Worm (Caenorhabditis elegans) whole organism, young adult: ENCODE data around the gene W01D2.3.
A peak's percentile ranks its signal among the peaks of the same experiment; 100 is the strongest.

Source experiments
- D2030.7 ChIP-seq: fragments of 200-800 bp; sonication (Bioruptor generic); IDR thresholded peaks from 2 replicates; pipeline ENCODE4 v1.3.6; 2022; ENCODE audit warnings: missing genetic modification reagents, missing genetic modification characterization, missing compliant biosample characterization
- F37B4.10 ChIP-seq: fragments of 200-800 bp; sonication (Bioruptor generic); IDR thresholded peaks from 2 replicates; pipeline ENCODE4 v1.3.6; 2022; ENCODE audit warnings: missing genetic modification characterization, missing compliant biosample characterization
- F39B2.1 ChIP-seq: fragments of 200-800 bp; sonication (Bioruptor generic); IDR thresholded peaks from 2 replicates; pipeline ENCODE4 v1.3.6; 2022; ENCODE audit warnings: missing genetic modification reagents, missing genetic modification characterization, missing compliant biosample characterization
- F49E8.2 ChIP-seq: sonication (generic microtip); optimal IDR thresholded peaks from 3 replicates; lab custom pipeline; 2017; ENCODE audit warnings: missing genetic modification characterization, mild to moderate bottlenecking, missing compliant biosample characterization, antibody characterized with exemption, moderate library complexity; ENCODE audit not compliant: insufficient read depth
- K11D2.4 ChIP-seq: fragments of 200-800 bp; sonication (Bioruptor generic); IDR thresholded peaks from 2 replicates; pipeline ENCODE4 v1.3.6; 2022; ENCODE audit warnings: missing genetic modification reagents, missing genetic modification characterization, missing compliant biosample characterization
- Y79H2A.3 ChIP-seq: fragments of 200-800 bp; sonication (Bioruptor generic); conservative IDR thresholded peaks from 2 replicates; pipeline ENCODE4 v1.3.6; 2022; ENCODE audit warnings: missing genetic modification reagents, missing genetic modification characterization, missing compliant biosample characterization
- ZK185.1 ChIP-seq: sonication (generic microtip); optimal IDR thresholded peaks from 2 replicates; lab custom pipeline; 2016; ENCODE audit warnings: mild to moderate bottlenecking, missing genetic modification characterization, missing compliant biosample characterization; ENCODE audit not compliant: poor library complexity, severe bottlenecking
- akir-1 ChIP-seq: fragments of 200-800 bp; sonication (Bioruptor generic); optimal IDR thresholded peaks from 2 replicates; lab custom pipeline; 2018; ENCODE audit warnings: mild to moderate bottlenecking, missing genetic modification characterization, moderate library complexity, missing compliant biosample characterization
- atf-7 ChIP-seq: sonication (generic microtip); optimal IDR thresholded peaks from 2 replicates; lab custom pipeline; 2017; ENCODE audit warnings: mild to moderate bottlenecking, missing genetic modification characterization, missing compliant biosample characterization
- attf-5 ChIP-seq: fragments of 200-800 bp; sonication (Bioruptor generic); optimal IDR thresholded peaks from 2 replicates; lab custom pipeline; 2018; ENCODE audit warnings: mild to moderate bottlenecking, missing genetic modification characterization, missing compliant biosample characterization
- attf-6 ChIP-seq: fragments of 200-800 bp; sonication (Bioruptor generic); IDR thresholded peaks from 2 replicates; pipeline ENCODE4 v1.3.6; 2022; ENCODE audit warnings: missing genetic modification reagents, missing genetic modification characterization, missing compliant biosample characterization
- bed-1 ChIP-seq: fragments of 200-800 bp; sonication (Bioruptor generic); IDR thresholded peaks from 2 replicates; pipeline ENCODE4 v1.3.6; 2022; ENCODE audit warnings: missing genetic modification reagents, missing genetic modification characterization, missing compliant biosample characterization
- bed-2 ChIP-seq: fragments of 200-800 bp; sonication (Bioruptor generic); IDR thresholded peaks from 2 replicates; pipeline ENCODE4 v1.3.6; 2022; ENCODE audit warnings: missing genetic modification reagents, missing genetic modification characterization, missing compliant biosample characterization
- ccch-3 ChIP-seq: fragments of 200-800 bp; sonication (Bioruptor generic); optimal IDR thresholded peaks from 2 replicates; lab custom pipeline; 2018; ENCODE audit warnings: mild to moderate bottlenecking, missing genetic modification characterization, missing compliant biosample characterization
- ceh-27 ChIP-seq: fragments of 200-800 bp; sonication (Bioruptor generic); optimal IDR thresholded peaks from 2 replicates; lab custom pipeline; 2018; ENCODE audit warnings: mild to moderate bottlenecking, missing genetic modification characterization, moderate library complexity, missing compliant biosample characterization
- ceh-58 ChIP-seq: fragments of 200-800 bp; sonication (Bioruptor generic); IDR thresholded peaks from 2 replicates; pipeline ENCODE4 v1.3.6; 2022; ENCODE audit warnings: missing genetic modification characterization, missing compliant biosample characterization
- ceh-79 ChIP-seq: sonication (generic microtip); optimal IDR thresholded peaks from 2 replicates; lab custom pipeline; 2017; ENCODE audit warnings: mild to moderate bottlenecking, missing genetic modification characterization, missing compliant biosample characterization
- egl-44 ChIP-seq: fragments of 200-800 bp; sonication (Bioruptor generic); IDR thresholded peaks from 2 replicates; pipeline ENCODE4 v1.3.6; 2022; ENCODE audit warnings: missing genetic modification reagents, missing genetic modification characterization, missing compliant biosample characterization
- ekl-4 ChIP-seq: fragments of 200-800 bp; sonication (Bioruptor generic); IDR thresholded peaks from 2 replicates; pipeline ENCODE4 v1.3.6; 2022; ENCODE audit warnings: missing genetic modification reagents, missing genetic modification characterization, missing compliant biosample characterization
- ets-4 ChIP-seq: fragments of 200-800 bp; sonication (Bioruptor generic); optimal IDR thresholded peaks from 2 replicates; lab custom pipeline; 2018; ENCODE audit warnings: mild to moderate bottlenecking, missing genetic modification characterization, missing compliant biosample characterization
- fkh-3 ChIP-seq: sonication (generic microtip); optimal IDR thresholded peaks from 2 replicates; lab custom pipeline; 2016; ENCODE audit warnings: mild to moderate bottlenecking, missing genetic modification characterization, missing compliant biosample characterization
- hmg-20 ChIP-seq: fragments of 200-800 bp; sonication (Bioruptor generic); IDR thresholded peaks from 2 replicates; pipeline ENCODE4 v1.3.6; 2022; ENCODE audit warnings: missing genetic modification reagents, missing genetic modification characterization, missing compliant biosample characterization
- lin-26 ChIP-seq: fragments of 200-800 bp; sonication (Bioruptor generic); IDR thresholded peaks from 2 replicates; pipeline ENCODE4 v1.3.6; 2022; ENCODE audit warnings: missing genetic modification reagents, missing genetic modification characterization, missing compliant biosample characterization
- lin-40 ChIP-seq: sonication (generic microtip); optimal IDR thresholded peaks from 2 replicates; lab custom pipeline; 2016; ENCODE audit warnings: missing genetic modification characterization, mild to moderate bottlenecking, missing compliant biosample characterization, missing genotype, missing genetic modification reagents
- lsl-1 ChIP-seq: fragments of 200-800 bp; sonication (Bioruptor generic); optimal IDR thresholded peaks from 2 replicates; lab custom pipeline; 2018; ENCODE audit warnings: mild to moderate bottlenecking, missing genetic modification characterization, moderate library complexity, missing compliant biosample characterization
- lsy-27 ChIP-seq: sonication (generic microtip); optimal IDR thresholded peaks from 2 replicates; lab custom pipeline; 2017; ENCODE audit warnings: missing genetic modification characterization, mild to moderate bottlenecking, missing compliant biosample characterization, antibody characterized with exemption, missing genotype, borderline replicate concordance; ENCODE audit not compliant: insufficient read depth
- madf-3 ChIP-seq: fragments of 200-800 bp; sonication (Bioruptor generic); IDR thresholded peaks from 2 replicates; pipeline ENCODE4 v1.3.6; 2022; ENCODE audit warnings: missing genetic modification reagents, missing genetic modification characterization, missing compliant biosample characterization
- mel-28 ChIP-seq: sonication (generic microtip); optimal IDR thresholded peaks from 2 replicates; lab custom pipeline; 2016; ENCODE audit warnings: borderline replicate concordance, mild to moderate bottlenecking, missing genetic modification characterization, missing compliant biosample characterization
- mes-4 ChIP-seq: sonication (generic microtip); optimal IDR thresholded peaks from 2 replicates; lab custom pipeline; 2016; ENCODE audit warnings: missing genotype, missing genetic modification characterization, missing compliant biosample characterization
- nfya-1 ChIP-seq: sonication (generic microtip); optimal IDR thresholded peaks from 2 replicates; lab custom pipeline; 2017; ENCODE audit warnings: antibody characterized with exemption, missing compliant biosample characterization, missing genetic modification characterization, borderline replicate concordance; ENCODE audit not compliant: insufficient read depth
- nfya-2 ChIP-seq: fragments of 200-800 bp; sonication (Bioruptor generic); IDR thresholded peaks from 2 replicates; pipeline ENCODE4 v1.3.6; 2022; ENCODE audit warnings: missing genetic modification reagents, missing genetic modification characterization, missing compliant biosample characterization
- nhr-179 ChIP-seq: sonication (generic microtip); optimal IDR thresholded peaks from 2 replicates; lab custom pipeline; 2016; ENCODE audit warnings: mild to moderate bottlenecking, missing genetic modification characterization, missing compliant biosample characterization
- nhr-27 ChIP-seq: fragments of 200-800 bp; sonication (Bioruptor generic); optimal IDR thresholded peaks from 2 replicates; lab custom pipeline; 2018; ENCODE audit warnings: mild to moderate bottlenecking, missing genetic modification characterization, moderate library complexity, missing compliant biosample characterization
- pbrm-1 ChIP-seq: fragments of 200-800 bp; sonication (Bioruptor generic); IDR thresholded peaks from 2 replicates; pipeline ENCODE4 v1.3.6; 2022; ENCODE audit warnings: missing genetic modification reagents, missing genetic modification characterization, missing compliant biosample characterization
- repo-1 ChIP-seq: sonication (generic microtip); optimal IDR thresholded peaks from 2 replicates; lab custom pipeline; 2017; ENCODE audit warnings: mild to moderate bottlenecking, missing genetic modification characterization, missing compliant biosample characterization
- snpc-1.1 ChIP-seq: sonication (generic microtip); optimal IDR thresholded peaks from 2 replicates; lab custom pipeline; 2017; ENCODE audit warnings: missing genetic modification characterization, mild to moderate bottlenecking, missing compliant biosample characterization, antibody characterized with exemption, moderate library complexity, missing genotype, missing genetic modification reagents; ENCODE audit not compliant: insufficient read depth
- snpc-4 ChIP-seq, 5 experiments: fragments of 150-350 bp in 1 of 5; sonication (generic microtip) in 4 of 5; optimal IDR thresholded peaks; 2 replicates each; lab custom pipeline; 2014 to 2018; ENCODE audit warnings: missing genetic modification characterization in 5 of 5, missing biosample characterization in 3 of 5, antibody characterized with exemption in 2 of 5, mild to moderate bottlenecking in 2 of 5, missing compliant biosample characterization in 2 of 5, missing genotype in 2 of 5, moderate library complexity in 2 of 5, missing genetic modification reagents in 1 of 5
- sptf-2 ChIP-seq: fragments of 200-800 bp; sonication (Bioruptor generic); optimal IDR thresholded peaks from 2 replicates; lab custom pipeline; 2018; ENCODE audit warnings: mild to moderate bottlenecking, missing genetic modification characterization, missing compliant biosample characterization
- tbx-9 ChIP-seq: sonication (generic microtip); optimal IDR thresholded peaks from 2 replicates; lab custom pipeline; 2016; ENCODE audit warnings: borderline replicate concordance, missing genetic modification characterization, inconsistent platforms, missing compliant biosample characterization
- tlf-1 ChIP-seq: fragments of 200-800 bp; sonication (Bioruptor generic); optimal IDR thresholded peaks from 2 replicates; lab custom pipeline; 2018; ENCODE audit warnings: mild to moderate bottlenecking, missing genetic modification characterization, missing compliant biosample characterization
- unc-130 ChIP-seq: sonication (generic microtip); optimal IDR thresholded peaks from 2 replicates; lab custom pipeline; 2016; ENCODE audit warnings: missing genetic modification reagents, missing genetic modification characterization, missing compliant biosample characterization
- ztf-22 ChIP-seq: fragments of 200-800 bp; sonication (Bioruptor generic); optimal IDR thresholded peaks from 2 replicates; lab custom pipeline; 2018; ENCODE audit warnings: mild to moderate bottlenecking, missing genetic modification characterization, moderate library complexity, missing compliant biosample characterization
- ztf-25 ChIP-seq: fragments of 200-800 bp; sonication (Bioruptor generic); IDR thresholded peaks from 2 replicates; pipeline ENCODE4 v1.3.6; 2022; ENCODE audit warnings: missing genetic modification reagents, missing genetic modification characterization, missing compliant biosample characterization
- ztf-3 ChIP-seq: fragments of 200-800 bp; sonication (Bioruptor generic); optimal IDR thresholded peaks from 2 replicates; lab custom pipeline; 2018; ENCODE audit warnings: mild to moderate bottlenecking, missing genetic modification characterization, missing compliant biosample characterization
- ztf-6 ChIP-seq: fragments of 200-800 bp; sonication (Bioruptor generic); IDR thresholded peaks from 2 replicates; pipeline ENCODE4 v1.3.6; 2022; ENCODE audit warnings: missing genetic modification reagents, missing genetic modification characterization, missing compliant biosample characterization

W01D2.3 gene

DNA sequence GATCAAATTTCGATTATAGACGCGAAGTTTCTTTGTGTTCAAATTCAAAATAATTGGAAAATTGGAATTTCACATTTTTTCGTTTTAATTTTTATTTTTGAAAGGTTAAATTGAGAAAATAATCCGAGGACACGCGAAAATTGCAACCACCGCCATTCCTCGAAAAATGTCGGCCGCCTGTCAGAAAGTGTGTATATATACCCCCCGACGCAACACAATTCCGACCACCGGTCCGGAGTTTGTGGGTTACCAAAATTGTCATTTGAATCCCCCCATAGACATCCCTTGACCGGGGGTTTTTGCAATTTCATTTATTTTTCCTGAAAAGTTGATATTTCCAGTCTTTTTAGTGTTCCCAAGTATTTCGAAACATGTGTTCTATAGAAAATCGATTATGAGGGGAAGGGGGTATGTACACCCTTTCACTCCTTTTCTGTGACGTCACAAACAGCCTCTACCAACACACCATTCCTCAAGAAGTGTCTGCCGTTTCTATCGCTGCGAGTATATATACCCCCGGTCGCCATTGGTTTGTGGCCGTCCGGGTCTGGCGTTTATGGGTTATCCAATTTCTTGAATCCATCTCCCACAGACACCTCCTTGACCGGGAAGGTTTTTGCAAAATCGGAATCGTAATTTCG lies at the start of gene W01D2.3:
Gene W01D2.3, minus strand, starts transcription at position 51 of the 641 bp plus-strand sequence.
- TF ChIP-seq bed-2 (GFP tag; lab: Robert Waterston, UW) (0 out of 2 replicates have a peak, but pooled peaks have one; percentile 6), akir-1 (GFP tag; lab: Kevin White, UChicago) (no peak), nhr-27 (tag; lab: Kevin White, UChicago) (no peak), F49E8.2 (tag; lab: Kevin White, UChicago) (no peak), ceh-79 (tag; lab: Kevin White, UChicago) (no peak), F39B2.1 (GFP tag; lab: Robert Waterston, UW) (no peak), ceh-27 (peak; percentile 52), ccch-3 (GFP tag; lab: Kevin White, UChicago) (no peak), ztf-25 (GFP tag; lab: Robert Waterston, UW) (0 out of 2 replicates have a peak, but pooled peaks have one; percentile 4), bed-1 (GFP tag; lab: Robert Waterston, UW) (0 out of 2 replicates have a peak, but pooled peaks have one; percentile 19), ceh-58 (GFP tag; lab: Robert Waterston, UW) (no peak), repo-1 (tag; lab: Kevin White, UChicago) (peak; percentile 84), ztf-6 (GFP tag; lab: Robert Waterston, UW) (no peak), snpc-4 (GFP tag; optimal IDR thresholded peaks at IDR 0.05; lab: Kevin White, UChicago) (peak; percentile 96), snpc-4 (tag; optimal IDR thresholded peaks at IDR 0.05; lab: Kevin White, UChicago) (peak; percentile 98 to 100 (median 99)), egl-44 (GFP tag; lab: Robert Waterston, UW) (no peak), nhr-179 (no peak), ztf-3 (GFP tag; lab: Kevin White, UChicago) (peak; percentile 43), nfya-2 (GFP tag; lab: Robert Waterston, UW) (no peak), F37B4.10 (GFP tag; lab: Robert Waterston, UW) (no peak), K11D2.4 (GFP tag; lab: Robert Waterston, UW) (no peak), tbx-9 (tag; lab: Kevin White, UChicago) (no peak), nfya-1 (no peak), mes-4 (tag; lab: Kevin White, UChicago) (no peak), lin-26 (peak; percentile 69; the same call in 1 of the 2 replicates), lsy-27 (no peak), ets-4 (no peak), lin-40 (tag; lab: Kevin White, UChicago) (peak; percentile 89), madf-3 (no peak), lsl-1 (GFP tag; lab: Kevin White, UChicago) (peak; percentile 11), tlf-1 (GFP tag; lab: Kevin White, UChicago) (peak; percentile 45), attf-6 (GFP tag; lab: Robert Waterston, UW) (no peak), ekl-4 (GFP tag; lab: Robert Waterston, UW) (peak; percentile 68; the same call in 1 of the 2 replicates), hmg-20 (GFP tag; lab: Robert Waterston, UW) (no peak), ZK185.1 (peak; percentile 91), unc-130 (GFP tag; lab: Kevin White, UChicago) (peak; percentile 20), Y79H2A.3 (GFP tag; lab: Robert Waterston, UW) (no peak), fkh-3 (tag; lab: Kevin White, UChicago) (no peak), attf-5 (GFP tag; lab: Kevin White, UChicago) (peak; percentile 16), D2030.7 (GFP tag; lab: Robert Waterston, UW) (peak; percentile 39; the same call in 1 of the 2 replicates), mel-28 (tag; lab: Kevin White, UChicago) (peak; percentile 58), sptf-2 (peak; percentile 24), ztf-22 (GFP tag; lab: Kevin White, UChicago) (peak; percentile 21), snpc-1.1 (peak; percentile 92), atf-7 (peak; percentile 80), pbrm-1 (GFP tag; lab: Robert Waterston, UW) (peak; percentile 47; the same call in 1 of the 2 replicates)
